Worm (Caenorhabditis elegans) whole organism, L4 larva: Measurements from ENCODE around the gene sri-51.

Experiments
- ceh-44 ChIP-seq: fragments of 200-800 bp; sonication (Bioruptor generic); IDR thresholded peaks from 2 replicates; pipeline ENCODE4 v1.3.6; 2022; ENCODE audit warnings: missing genetic modification reagents, missing genetic modification characterization, missing compliant biosample characterization
- dmd-6 ChIP-seq: fragments of 200-800 bp; sonication (Bioruptor generic); IDR thresholded peaks from 2 replicates; pipeline ENCODE4 v1.3.6; 2022; ENCODE audit warnings: missing genetic modification reagents, missing genetic modification characterization, missing compliant biosample characterization
- dmd-9 ChIP-seq: fragments of 200-800 bp; sonication (Bioruptor generic); IDR thresholded peaks from 2 replicates; pipeline ENCODE4 v1.3.6; 2022; ENCODE audit warnings: missing genetic modification reagents, missing genetic modification characterization, missing compliant biosample characterization
- lin-15B ChIP-seq: fragments of 150-350 bp; sonication (generic microtip); optimal IDR thresholded peaks from 3 replicates; lab custom pipeline; 2014; ENCODE audit warnings: missing biosample characterization, missing genetic modification characterization
- lsy-2 ChIP-seq, 2 experiments: fragments of 150-350 bp in 1 of 2; sonication (generic microtip) in 1 of 2; optimal IDR thresholded peaks; 2 replicates each; lab custom pipeline; 2014 to 2017; ENCODE audit warnings: missing biosample characterization in 2 of 2, missing genetic modification characterization in 2 of 2
- nhr-76 ChIP-seq: fragments of 150-350 bp; optimal IDR thresholded peaks from 2 replicates; lab custom pipeline; 2014; ENCODE audit warnings: missing biosample characterization, missing genetic modification characterization
- nhr-77 ChIP-seq: fragments of 150-350 bp; optimal IDR thresholded peaks from 2 replicates; lab custom pipeline; 2014; ENCODE audit warnings: missing biosample characterization, missing genetic modification characterization
- pqm-1 ChIP-seq: sonication (generic microtip); optimal IDR thresholded peaks from 2 replicates; lab custom pipeline; 2017; ENCODE audit warnings: missing biosample characterization, missing genetic modification characterization
- unc-62 ChIP-seq, 3 experiments: fragments of 150-350 bp in 1 of 3; sonication (generic microtip); optimal IDR thresholded peaks in 2 of 3; peaks in 1 of 3; 1 replicate in 1 of 3; 2 replicates in 2 of 3; lab custom pipeline; 2014 to 2017; ENCODE audit warnings: missing biosample characterization in 3 of 3, missing genetic modification characterization in 3 of 3, missing genetic modification reagents in 3 of 3, missing genotype in 1 of 3
- ztf-11 ChIP-seq: fragments of 150-350 bp; optimal IDR thresholded peaks from 2 replicates; lab custom pipeline; 2014; ENCODE audit warnings: missing biosample characterization, missing genetic modification characterization

DNA sequence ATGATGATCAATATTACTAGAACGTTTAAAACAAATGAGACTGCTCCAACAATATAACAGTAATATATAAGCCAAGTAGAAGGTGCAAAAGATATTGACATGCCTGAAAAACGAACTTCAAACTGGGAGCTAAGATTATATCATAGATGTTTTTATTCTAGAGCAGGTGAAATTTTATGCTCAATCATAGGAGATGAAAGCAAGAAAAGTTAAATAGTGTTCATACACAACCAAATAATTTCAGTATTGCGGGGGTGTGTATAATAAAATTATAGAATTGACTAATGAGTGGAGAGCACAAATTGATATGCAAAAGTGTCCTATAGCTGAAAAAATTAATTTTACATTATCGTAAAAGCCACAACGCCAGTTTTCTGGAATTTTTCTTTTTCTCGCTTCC, 39.9 kb downstream of the sri-51 start, which contains the start of gene sri-34:
- TF ChIP-seq nhr-77 (no peak), pqm-1 (no peak), lsy-2 (tag; optimal IDR thresholded peaks at IDR 0.05; lab: Kevin White, UChicago) (no peak), ztf-11 (no peak), ceh-44 (GFP tag; lab: Robert Waterston, UW) (no peak), nhr-76 (no peak), dmd-6 (GFP tag; lab: Robert Waterston, UW) (no peak), lin-15B (tag; lab: Kevin White, UChicago) (no peak), unc-62 (GFP tag; optimal IDR thresholded peaks at IDR 0.05 in 1 of 2; lab: Kevin White, UChicago) (no peak), unc-62 (tag; optimal IDR thresholded peaks at IDR 0.05; lab: Kevin White, UChicago) (no peak), dmd-9 (GFP tag; lab: Robert Waterston, UW) (no peak)
